Worm (Caenorhabditis elegans) whole organism, L2 larva: ENCODE measurements around the gene srz-101.

Experiments
- F13H6.1 ChIP-seq: sonication (generic microtip); optimal IDR thresholded peaks from 2 replicates; lab custom pipeline; 2016; ENCODE audit warnings: missing genetic modification characterization, missing compliant biosample characterization
- R02D3.7 ChIP-seq: fragments of 150-350 bp; optimal IDR thresholded peaks from 2 replicates; lab custom pipeline; 2014; ENCODE audit warnings: missing biosample characterization, missing genetic modification characterization
- Y55F3AM.14 ChIP-seq: fragments of 200-800 bp; sonication (Bioruptor generic); optimal IDR thresholded peaks from 2 replicates; lab custom pipeline; 2018; ENCODE audit warnings: mild to moderate bottlenecking, missing genetic modification characterization, missing compliant biosample characterization
- ZK546.5 ChIP-seq: sonication (generic microtip); optimal IDR thresholded peaks from 2 replicates; lab custom pipeline; 2017; ENCODE audit warnings: missing biosample characterization, missing genetic modification characterization
- alr-1 ChIP-seq: fragments of 150-350 bp; optimal IDR thresholded peaks from 2 replicates; lab custom pipeline; 2014; ENCODE audit warnings: missing biosample characterization, missing genetic modification characterization
- ama-1 ChIP-seq: fragments of 150-350 bp; optimal IDR thresholded peaks from 2 replicates; lab custom pipeline; 2018; ENCODE audit warnings: inconsistent platforms
- ceh-82 ChIP-seq: fragments of 150-350 bp; optimal IDR thresholded peaks from 2 replicates; lab custom pipeline; 2014; ENCODE audit warnings: missing biosample characterization, missing genetic modification characterization
- dmd-4 ChIP-seq: sonication (generic microtip); optimal IDR thresholded peaks from 2 replicates; lab custom pipeline; 2017; ENCODE audit warnings: missing biosample characterization, missing genetic modification characterization
- egl-27 ChIP-seq: sonication (generic microtip); optimal IDR thresholded peaks from 3 replicates; lab custom pipeline; 2017; ENCODE audit warnings: missing biosample characterization, missing genetic modification reagents, missing genetic modification characterization
- elt-1 ChIP-seq: fragments of 150-350 bp; optimal IDR thresholded peaks from 2 replicates; lab custom pipeline; 2014; ENCODE audit warnings: missing biosample characterization, missing genetic modification characterization
- elt-3 ChIP-seq: sonication (generic microtip); optimal IDR thresholded peaks from 2 replicates; lab custom pipeline; 2017; ENCODE audit warnings: missing biosample characterization, missing genetic modification characterization
- fos-1 ChIP-seq: fragments of 150-350 bp; optimal IDR thresholded peaks from 2 replicates; lab custom pipeline; 2014; ENCODE audit warnings: missing biosample characterization, missing genetic modification characterization
- gmeb-1 ChIP-seq: fragments of 150-350 bp; optimal IDR thresholded peaks from 2 replicates; lab custom pipeline; 2014; ENCODE audit warnings: missing biosample characterization, missing genetic modification characterization
- lin-11 ChIP-seq: fragments of 150-350 bp; sonication (generic microtip); optimal IDR thresholded peaks from 2 replicates; lab custom pipeline; 2014; ENCODE audit warnings: missing biosample characterization, missing genetic modification characterization, inconsistent platforms, mixed read lengths
- lin-13 ChIP-seq: fragments of 150-350 bp; optimal IDR thresholded peaks from 2 replicates; lab custom pipeline; 2014; ENCODE audit warnings: missing biosample characterization, missing genetic modification reagents, missing genetic modification characterization
- lin-39 ChIP-seq: fragments of 150-350 bp; optimal IDR thresholded peaks from 2 replicates; lab custom pipeline; 2014; ENCODE audit warnings: missing biosample characterization, missing genetic modification reagents, missing genetic modification characterization
- lsy-2 ChIP-seq, 2 experiments: fragments of 150-350 bp in 1 of 2; sonication (generic microtip) in 1 of 2; optimal IDR thresholded peaks; 2 replicates each; lab custom pipeline; 2014 to 2017; ENCODE audit warnings: missing biosample characterization in 2 of 2, missing genetic modification characterization in 2 of 2
- mab-5 ChIP-seq: fragments of 150-350 bp; optimal IDR thresholded peaks from 2 replicates; lab custom pipeline; 2014; ENCODE audit warnings: missing biosample characterization, missing genetic modification characterization
- mbf-1 ChIP-seq: sonication (generic microtip); optimal IDR thresholded peaks from 2 replicates; lab custom pipeline; 2017; ENCODE audit warnings: missing biosample characterization, missing genetic modification characterization
- mdl-1 ChIP-seq, 2 experiments: fragments of 150-350 bp in 1 of 2; sonication (generic microtip) in 1 of 2; optimal IDR thresholded peaks; 2 replicates each; lab custom pipeline; 2017; ENCODE audit warnings: missing biosample characterization in 2 of 2, missing genetic modification characterization in 2 of 2
- nhr-10 ChIP-seq: sonication (generic microtip); optimal IDR thresholded peaks from 2 replicates; lab custom pipeline; 2017; ENCODE audit warnings: missing biosample characterization, missing genetic modification characterization
- nhr-11 ChIP-seq: fragments of 150-350 bp; optimal IDR thresholded peaks from 2 replicates; lab custom pipeline; 2014; ENCODE audit warnings: missing biosample characterization, missing genetic modification characterization
- nhr-12 ChIP-seq: fragments of 150-350 bp; optimal IDR thresholded peaks from 2 replicates; lab custom pipeline; 2014; ENCODE audit warnings: missing biosample characterization, missing genetic modification characterization
- nhr-129 ChIP-seq: fragments of 150-350 bp; optimal IDR thresholded peaks from 2 replicates; lab custom pipeline; 2014; ENCODE audit warnings: missing biosample characterization, missing genetic modification characterization
- nhr-21 ChIP-seq: fragments of 150-350 bp; optimal IDR thresholded peaks from 2 replicates; lab custom pipeline; 2014; ENCODE audit warnings: missing biosample characterization, missing genetic modification characterization
- nhr-23 ChIP-seq: fragments of 150-350 bp; optimal IDR thresholded peaks from 2 replicates; lab custom pipeline; 2014; ENCODE audit warnings: missing biosample characterization, missing genetic modification reagents, missing genetic modification characterization
- nhr-237 ChIP-seq: fragments of 150-350 bp; optimal IDR thresholded peaks from 2 replicates; lab custom pipeline; 2014; ENCODE audit warnings: missing biosample characterization, missing genetic modification characterization
- nhr-25 ChIP-seq: fragments of 150-350 bp; sonication (generic microtip); optimal IDR thresholded peaks from 3 replicates; lab custom pipeline; 2014; ENCODE audit warnings: missing biosample characterization, missing genetic modification characterization
- nhr-6 ChIP-seq: fragments of 150-350 bp; optimal IDR thresholded peaks from 2 replicates; lab custom pipeline; 2014; ENCODE audit warnings: missing biosample characterization, missing genetic modification characterization
- nhr-77 ChIP-seq: fragments of 150-350 bp; optimal IDR thresholded peaks from 2 replicates; lab custom pipeline; 2014; ENCODE audit warnings: missing biosample characterization, missing genetic modification characterization
- peb-1 ChIP-seq: fragments of 150-350 bp; optimal IDR thresholded peaks from 2 replicates; lab custom pipeline; 2014; ENCODE audit warnings: missing biosample characterization, missing genetic modification characterization
- sem-4 ChIP-seq: fragments of 150-350 bp; optimal IDR thresholded peaks from 2 replicates; lab custom pipeline; 2014; ENCODE audit warnings: missing biosample characterization, missing genetic modification reagents, missing genetic modification characterization
- skn-1 ChIP-seq: sonication (generic microtip); optimal IDR thresholded peaks from 2 replicates; lab custom pipeline; 2017; ENCODE audit warnings: missing biosample characterization, missing genetic modification characterization
- sma-3 ChIP-seq: sonication (generic microtip); optimal IDR thresholded peaks from 2 replicates; lab custom pipeline; 2016; ENCODE audit warnings: missing genetic modification reagents, missing genetic modification characterization, missing compliant biosample characterization
- sma-9 ChIP-seq, 2 experiments: fragments of 150-350 bp in 1 of 2; sonication (generic microtip) in 1 of 2; optimal IDR thresholded peaks; 2 replicates each; lab custom pipeline; 2014 to 2016; ENCODE audit warnings: missing genetic modification characterization in 2 of 2, mild to moderate bottlenecking in 1 of 2, missing biosample characterization in 1 of 2, missing compliant biosample characterization in 1 of 2, missing genetic modification reagents in 1 of 2, moderate library complexity in 1 of 2
- unc-39 ChIP-seq: fragments of 150-350 bp; optimal IDR thresholded peaks from 2 replicates; lab custom pipeline; 2014; ENCODE audit warnings: missing biosample characterization, missing genetic modification characterization
- unc-55 ChIP-seq: fragments of 150-350 bp; sonication (generic microtip); optimal IDR thresholded peaks from 3 replicates; lab custom pipeline; 2014; ENCODE audit warnings: missing biosample characterization, missing genetic modification reagents, missing genetic modification characterization
- unc-62 ChIP-seq: fragments of 150-350 bp; optimal IDR thresholded peaks from 2 replicates; lab custom pipeline; 2014; ENCODE audit warnings: missing biosample characterization, missing genetic modification reagents, missing genetic modification characterization
- zag-1 ChIP-seq: fragments of 150-350 bp; optimal IDR thresholded peaks from 2 replicates; lab custom pipeline; 2014; ENCODE audit warnings: missing biosample characterization, missing genetic modification characterization
- ztf-1 ChIP-seq: fragments of 200-800 bp; sonication (Bioruptor generic); conservative IDR thresholded peaks from 2 replicates; pipeline ENCODE4 v1.3.6; 2022; ENCODE audit warnings: missing genetic modification characterization, missing compliant biosample characterization
- ztf-11 ChIP-seq: sonication (generic microtip); optimal IDR thresholded peaks from 2 replicates; lab custom pipeline; 2017; ENCODE audit warnings: missing biosample characterization, missing genetic modification characterization
- ztf-4 ChIP-seq: fragments of 150-350 bp; optimal IDR thresholded peaks from 2 replicates; lab custom pipeline; 2014; ENCODE audit warnings: missing biosample characterization, missing genetic modification characterization

The srz-101 gene

ce11 chrV:16671190-16671589 lies 23.4 kb upstream of the srz-101 start, which contains the start of gene str-61:
str-61 (minus strand) TSS chrV:16671290.
- TF ChIP-seq nhr-10 (tag; lab: Kevin White, UChicago) (no peak), ztf-1 (GFP tag; lab: Robert Waterston, UW) (no peak), alr-1 (tag; lab: Kevin White, UChicago) (no peak), mab-5 (tag; lab: Kevin White, UChicago) (no peak), nhr-25 (tag; lab: Kevin White, UChicago) (no peak), nhr-77 (tag; lab: Kevin White, UChicago) (no peak), lin-39 (no peak), nhr-129 (no peak), unc-39 (no peak), sem-4 (no peak), lsy-2 (tag; optimal IDR thresholded peaks at IDR 0.05; lab: Kevin White, UChicago) (no peak)

ce11 chrV:16672198-16672597 lies 22.4 kb upstream of the srz-101 start, which contains the start of gene F14F8.8:
F14F8.8 (minus strand) TSS chrV:16672298.
- TF ChIP-seq nhr-21 (no peak), dmd-4 (tag; lab: Kevin White, UChicago) (no peak), gmeb-1 (tag; lab: Kevin White, UChicago) (no peak), ceh-82 (tag; lab: Kevin White, UChicago) (no peak), alr-1 (tag; lab: Kevin White, UChicago) (no peak), fos-1 (no peak), sma-9 (GFP tag; optimal IDR thresholded peaks at IDR 0.05; lab: Kevin White, UChicago) (no peak), sma-9 (tag; optimal IDR thresholded peaks at IDR 0.05; lab: Kevin White, UChicago) (no peak), elt-3 (no peak), nhr-237 (tag; lab: Kevin White, UChicago) (no peak), nhr-10 (tag; lab: Kevin White, UChicago) (no peak), F13H6.1 (no peak), ztf-1 (GFP tag; lab: Robert Waterston, UW) (no peak), nhr-25 (tag; lab: Kevin White, UChicago) (no peak), skn-1 (no peak), nhr-11 (tag; lab: Kevin White, UChicago) (no peak), lin-13 (GFP tag; lab: Kevin White, UChicago) (no peak), elt-1 (no peak)
- TF ChIP-seq, all 48 proteins: peak for 0

- TF ChIP-seq nhr-10 (tag; lab: Kevin White, UChicago) (no peak), zag-1 (tag; lab: Kevin White, UChicago) (no peak), ztf-11 (tag; lab: Kevin White, UChicago) (no peak), mdl-1 (tag; optimal IDR thresholded peaks at IDR 0.05; lab: Kevin White, UChicago) (no peak), nhr-25 (tag; lab: Kevin White, UChicago) (no peak), ztf-4 (tag; lab: Kevin White, UChicago) (no peak), lsy-2 (tag; optimal IDR thresholded peaks at IDR 0.05; lab: Kevin White, UChicago) (no peak), sem-4 (no peak), mab-5 (tag; lab: Kevin White, UChicago) (no peak), sma-3 (no peak), Y55F3AM.14 (GFP tag; lab: Kevin White, UChicago) (no peak)
- TF ChIP-seq, all 48 proteins: peak for 0
Measured at ce11 chrV:16674399-16674798, 20.2 kb upstream of the srz-101 start.

ce11 chrV:16675553-16675952 lies 19.1 kb upstream of the srz-101 start, which contains the start of gene srz-1:
srz-1 (plus strand) TSS chrV:16675853.
- TF ChIP-seq nhr-12 (tag; lab: Kevin White, UChicago): no peak
- no peak for TF ChIP-seq lin-11 (tag; lab: Kevin White, UChicago)
- TF ChIP-seq mbf-1 (tag; lab: Kevin White, UChicago): no peak
- no peak for TF ChIP-seq zag-1 (tag; lab: Kevin White, UChicago)
- no peak for TF ChIP-seq nhr-6 (tag; lab: Kevin White, UChicago)
- TF ChIP-seq sma-3: no peak
- no peak for TF ChIP-seq peb-1 (tag; lab: Kevin White, UChicago)

ce11 chrV:16679237-16679636 lies 15.4 kb upstream of the srz-101 start, which contains the start of gene srz-103:
srz-103 (minus strand) TSS chrV:16679337.
- TF ChIP-seq R02D3.7 (tag; lab: Kevin White, UChicago): no peak
- no peak for TF ChIP-seq lsy-2 (tag; optimal IDR thresholded peaks at IDR 0.05; lab: Kevin White, UChicago)
- TF ChIP-seq egl-27 (tag; lab: Kevin White, UChicago): no peak
- TF ChIP-seq dmd-4 (tag; lab: Kevin White, UChicago): no peak
- TF ChIP-seq ZK546.5 (tag; lab: Kevin White, UChicago): no peak
- TF ChIP-seq mdl-1 (tag; optimal IDR thresholded peaks at IDR 0.05; lab: Kevin White, UChicago): no peak
- TF ChIP-seq nhr-23 (tag; lab: Kevin White, UChicago): no peak
- TF ChIP-seq unc-62 (GFP tag; lab: Kevin White, UChicago): no peak
- no peak for TF ChIP-seq ztf-11 (tag; lab: Kevin White, UChicago)
- TF ChIP-seq zag-1 (tag; lab: Kevin White, UChicago): no peak
- no peak for TF ChIP-seq sem-4
- no peak for TF ChIP-seq elt-3
- TF ChIP-seq nhr-25 (tag; lab: Kevin White, UChicago): no peak
- TF ChIP-seq skn-1: no peak
- no peak for TF ChIP-seq ama-1 (lab: Kevin White, UChicago)
- TF ChIP-seq ztf-4 (tag; lab: Kevin White, UChicago): no peak
- no peak for TF ChIP-seq mab-5 (tag; lab: Kevin White, UChicago)
- no peak for TF ChIP-seq unc-55 (GFP tag; lab: Kevin White, UChicago)
- TF ChIP-seq nhr-129: no peak
- TF ChIP-seq unc-39: no peak
- TF ChIP-seq, all 48 proteins: peak for 0
